Worm (Caenorhabditis elegans) whole organism, young adult: ENCODE measurements around the gene prp-19.

Experiments
- B0336.3 ChIP-seq: fragments of 200-800 bp; sonication (Bioruptor generic); IDR thresholded peaks from 2 replicates; pipeline ENCODE4 v1.3.6; 2022; ENCODE audit warnings: missing genetic modification characterization, missing compliant biosample characterization
- D2030.7 ChIP-seq: fragments of 200-800 bp; sonication (Bioruptor generic); IDR thresholded peaks from 2 replicates; pipeline ENCODE4 v1.3.6; 2022; ENCODE audit warnings: missing genetic modification reagents, missing genetic modification characterization, missing compliant biosample characterization
- F22D6.2 ChIP-seq: sonication (generic microtip); optimal IDR thresholded peaks from 2 replicates; lab custom pipeline; 2016; ENCODE audit warnings: mild to moderate bottlenecking, missing genetic modification characterization, missing compliant biosample characterization
- F33H1.4 ChIP-seq: fragments of 200-800 bp; sonication (Bioruptor generic); IDR thresholded peaks from 2 replicates; pipeline ENCODE4 v1.3.6; 2022; ENCODE audit warnings: missing genetic modification reagents, missing genetic modification characterization, missing compliant biosample characterization
- F37B4.10 ChIP-seq: fragments of 200-800 bp; sonication (Bioruptor generic); IDR thresholded peaks from 2 replicates; pipeline ENCODE4 v1.3.6; 2022; ENCODE audit warnings: missing genetic modification characterization, missing compliant biosample characterization
- F49E8.2 ChIP-seq: sonication (generic microtip); optimal IDR thresholded peaks from 3 replicates; lab custom pipeline; 2017; ENCODE audit warnings: missing genetic modification characterization, mild to moderate bottlenecking, missing compliant biosample characterization, antibody characterized with exemption, moderate library complexity; ENCODE audit not compliant: insufficient read depth
- attf-3 ChIP-seq: fragments of 200-800 bp; sonication (Bioruptor generic); conservative IDR thresholded peaks from 2 replicates; pipeline ENCODE4 v1.3.6; 2022; ENCODE audit warnings: missing genetic modification reagents, missing genetic modification characterization, missing compliant biosample characterization
- attf-5 ChIP-seq: fragments of 200-800 bp; sonication (Bioruptor generic); optimal IDR thresholded peaks from 2 replicates; lab custom pipeline; 2018; ENCODE audit warnings: mild to moderate bottlenecking, missing genetic modification characterization, missing compliant biosample characterization
- ccch-3 ChIP-seq: fragments of 200-800 bp; sonication (Bioruptor generic); optimal IDR thresholded peaks from 2 replicates; lab custom pipeline; 2018; ENCODE audit warnings: mild to moderate bottlenecking, missing genetic modification characterization, missing compliant biosample characterization
- cebp-1 ChIP-seq, 2 experiments: fragments of 200-800 bp in 1 of 2; sonication (Bioruptor generic) in 1 of 2; sonication (generic microtip) in 1 of 2; IDR thresholded peaks in 1 of 2; optimal IDR thresholded peaks in 1 of 2; 2 replicates each; pipeline versions ENCODE4 v1.3.6 to Lab custom; 2017 to 2022; ENCODE audit warnings: missing compliant biosample characterization in 2 of 2, missing genetic modification characterization in 2 of 2, mild to moderate bottlenecking in 1 of 2, missing genetic modification reagents in 1 of 2, moderate library complexity in 1 of 2
- die-1 ChIP-seq: sonication (generic microtip); optimal IDR thresholded peaks from 2 replicates; lab custom pipeline; 2016; ENCODE audit warnings: missing genotype, mild to moderate bottlenecking, missing genetic modification characterization, missing compliant biosample characterization
- efl-1 ChIP-seq: fragments of 150-350 bp; optimal IDR thresholded peaks from 2 replicates; lab custom pipeline; 2014; ENCODE audit warnings: missing biosample characterization, missing genetic modification reagents, missing genetic modification characterization
- ekl-4 ChIP-seq: fragments of 200-800 bp; sonication (Bioruptor generic); IDR thresholded peaks from 2 replicates; pipeline ENCODE4 v1.3.6; 2022; ENCODE audit warnings: missing genetic modification reagents, missing genetic modification characterization, missing compliant biosample characterization
- hlh-12 ChIP-seq: sonication (generic microtip); optimal IDR thresholded peaks from 2 replicates; lab custom pipeline; 2016; ENCODE audit warnings: missing genetic modification characterization, missing compliant biosample characterization
- lin-35 ChIP-seq, 3 experiments: fragments of 150-350 bp in 2 of 3; sonication (generic microtip) in 1 of 3; optimal IDR thresholded peaks; 2 replicates each; lab custom pipeline; 2014 to 2018; ENCODE audit warnings: missing biosample characterization in 3 of 3, missing genetic modification characterization in 3 of 3, missing genetic modification reagents in 3 of 3
- lin-54 ChIP-seq: fragments of 200-800 bp; sonication (Bioruptor generic); optimal IDR thresholded peaks from 2 replicates; lab custom pipeline; 2018; ENCODE audit warnings: mild to moderate bottlenecking, missing genetic modification characterization, missing compliant biosample characterization
- lsl-1 ChIP-seq: fragments of 200-800 bp; sonication (Bioruptor generic); optimal IDR thresholded peaks from 2 replicates; lab custom pipeline; 2018; ENCODE audit warnings: mild to moderate bottlenecking, missing genetic modification characterization, moderate library complexity, missing compliant biosample characterization
- madf-6 ChIP-seq: fragments of 200-800 bp; sonication (Bioruptor generic); IDR thresholded peaks from 2 replicates; pipeline ENCODE4 v1.3.6; 2022; ENCODE audit warnings: missing genetic modification reagents, missing genetic modification characterization, missing compliant biosample characterization
- madf-8 ChIP-seq: fragments of 200-800 bp; sonication (Bioruptor generic); conservative IDR thresholded peaks from 2 replicates; pipeline ENCODE4 v1.3.6; 2022; ENCODE audit warnings: missing genetic modification reagents, missing genetic modification characterization, missing compliant biosample characterization
- mcd-1 ChIP-seq: fragments of 200-800 bp; sonication (Bioruptor generic); IDR thresholded peaks from 2 replicates; pipeline ENCODE4 v1.3.6; 2022; ENCODE audit warnings: missing genetic modification reagents, missing genetic modification characterization, missing compliant biosample characterization
- mxl-1 ChIP-seq: sonication (generic microtip); optimal IDR thresholded peaks from 2 replicates; lab custom pipeline; 2016; ENCODE audit warnings: missing genetic modification characterization, missing compliant biosample characterization
- nhr-179 ChIP-seq: sonication (generic microtip); optimal IDR thresholded peaks from 2 replicates; lab custom pipeline; 2016; ENCODE audit warnings: mild to moderate bottlenecking, missing genetic modification characterization, missing compliant biosample characterization
- rcor-1 ChIP-seq: fragments of 200-800 bp; sonication (Bioruptor generic); IDR thresholded peaks from 2 replicates; pipeline ENCODE4 v1.3.6; 2022; ENCODE audit warnings: missing genetic modification reagents, missing genetic modification characterization, missing compliant biosample characterization
- rec-8 ChIP-seq, 2 experiments: sonication (generic microtip); optimal IDR thresholded peaks; 2 replicates each; lab custom pipeline; 2016; ENCODE audit warnings: mild to moderate bottlenecking in 2 of 2, missing genetic modification characterization in 2 of 2, missing genetic modification reagents in 2 of 2, missing genotype in 2 of 2, missing biosample characterization in 1 of 2, missing compliant biosample characterization in 1 of 2, moderate library complexity in 1 of 2
- sea-2 ChIP-seq: fragments of 200-800 bp; sonication (Bioruptor generic); IDR thresholded peaks from 2 replicates; pipeline ENCODE4 v1.3.6; 2022; ENCODE audit warnings: missing genetic modification characterization, missing compliant biosample characterization
- snpc-1.1 ChIP-seq: sonication (generic microtip); optimal IDR thresholded peaks from 2 replicates; lab custom pipeline; 2017; ENCODE audit warnings: missing genetic modification characterization, mild to moderate bottlenecking, missing compliant biosample characterization, antibody characterized with exemption, moderate library complexity, missing genotype, missing genetic modification reagents; ENCODE audit not compliant: insufficient read depth
- snpc-1.3 ChIP-seq: sonication (generic microtip); optimal IDR thresholded peaks from 2 replicates; lab custom pipeline; 2017; ENCODE audit warnings: missing genetic modification characterization, mild to moderate bottlenecking, missing compliant biosample characterization, antibody characterized with exemption, moderate library complexity, missing genotype, missing genetic modification reagents; ENCODE audit not compliant: insufficient read depth
- snpc-4 ChIP-seq, 5 experiments: fragments of 150-350 bp in 1 of 5; sonication (generic microtip) in 4 of 5; optimal IDR thresholded peaks; 2 replicates each; lab custom pipeline; 2014 to 2018; ENCODE audit warnings: missing genetic modification characterization in 5 of 5, missing biosample characterization in 3 of 5, antibody characterized with exemption in 2 of 5, mild to moderate bottlenecking in 2 of 5, missing compliant biosample characterization in 2 of 5, missing genotype in 2 of 5, moderate library complexity in 2 of 5, missing genetic modification reagents in 1 of 5
- somi-1 ChIP-seq: fragments of 200-800 bp; sonication (Bioruptor generic); optimal IDR thresholded peaks from 2 replicates; lab custom pipeline; 2018; ENCODE audit warnings: mild to moderate bottlenecking, missing genetic modification characterization, missing compliant biosample characterization
- sptf-2 ChIP-seq: fragments of 200-800 bp; sonication (Bioruptor generic); optimal IDR thresholded peaks from 2 replicates; lab custom pipeline; 2018; ENCODE audit warnings: mild to moderate bottlenecking, missing genetic modification characterization, missing compliant biosample characterization
- unc-130 ChIP-seq: sonication (generic microtip); optimal IDR thresholded peaks from 2 replicates; lab custom pipeline; 2016; ENCODE audit warnings: missing genetic modification reagents, missing genetic modification characterization, missing compliant biosample characterization
- ztf-25 ChIP-seq: fragments of 200-800 bp; sonication (Bioruptor generic); IDR thresholded peaks from 2 replicates; pipeline ENCODE4 v1.3.6; 2022; ENCODE audit warnings: missing genetic modification reagents, missing genetic modification characterization, missing compliant biosample characterization

prp-19 gene

ce11 chrIII:5190179-5190578 is 18.3 kb upstream of the prp-19 start:
- peak in 1 of 3 experiments; percentile 16 for TF ChIP-seq lin-35 (GFP tag; optimal IDR thresholded peaks at IDR 0.05; lab: Kevin White, UChicago)
- TF ChIP-seq efl-1 (GFP tag; lab: Kevin White, UChicago), result peak; percentile 42
- no peak for TF ChIP-seq ccch-3 (GFP tag; lab: Kevin White, UChicago)
- TF ChIP-seq attf-3, result 0 out of 2 replicates have a peak, but pooled peaks have one; percentile 16
- TF ChIP-seq lin-54 (GFP tag; lab: Kevin White, UChicago), result peak; percentile 80
- TF ChIP-seq mcd-1 (GFP tag; lab: Robert Waterston, UW), result 0 out of 2 replicates have a peak, but pooled peaks have one; percentile 28
- TF ChIP-seq F33H1.4, result peak; percentile 37
- TF ChIP-seq unc-130 (GFP tag; lab: Kevin White, UChicago), result peak; percentile 26
- no peak for TF ChIP-seq nhr-179
- peak; percentile 63 for TF ChIP-seq madf-6 (GFP tag; lab: Robert Waterston, UW)
- TF ChIP-seq attf-5, result no peak
- TF ChIP-seq, all 124 proteins: peak for 8

ce11 chrIII:5188426-5188825 is 16.6 kb upstream of the prp-19 start, which contains the start of gene K10D2.8:
Gene K10D2.8, plus strand, starts transcription at chrIII:5188726.
- TF ChIP-seq ekl-4 (GFP tag; lab: Robert Waterston, UW) (0 out of 2 replicates have a peak, but pooled peaks have one; percentile 2), sea-2 (GFP tag; lab: Robert Waterston, UW) (no peak), F22D6.2 (tag; lab: Kevin White, UChicago) (no peak), F49E8.2 (no peak), madf-8 (GFP tag; lab: Robert Waterston, UW) (no peak), efl-1 (GFP tag; lab: Kevin White, UChicago) (no peak), F37B4.10 (no peak)

ce11 chrIII:5185620-5186019 is 13.8 kb upstream of the prp-19 start, which contains the start of gene pup-2:
Gene pup-2, plus strand, starts transcription at chrIII:5185920.
- no peak for TF ChIP-seq F33H1.4
- no peak for TF ChIP-seq lsl-1 (GFP tag; lab: Kevin White, UChicago)
- TF ChIP-seq, all 124 proteins: peak for 0

- TF ChIP-seq cebp-1 (GFP tag; IDR thresholded peaks at IDR 0.05; lab: Robert Waterston, UW) (no peak), cebp-1 (tag; optimal IDR thresholded peaks at IDR 0.05; lab: Kevin White, UChicago) (no peak), hlh-12 (tag; lab: Kevin White, UChicago) (no peak), somi-1 (no peak), ztf-25 (GFP tag; lab: Robert Waterston, UW) (no peak), B0336.3 (GFP tag; lab: Robert Waterston, UW) (no peak), snpc-1.1 (no peak), D2030.7 (GFP tag; lab: Robert Waterston, UW) (no peak), rcor-1 (GFP tag; lab: Robert Waterston, UW) (no peak), nhr-179 (no peak), snpc-4 (GFP tag; optimal IDR thresholded peaks at IDR 0.05; lab: Kevin White, UChicago) (no peak), snpc-4 (tag; optimal IDR thresholded peaks at IDR 0.05; lab: Kevin White, UChicago) (no peak), die-1 (tag; lab: Kevin White, UChicago) (no peak), snpc-1.3 (no peak), mxl-1 (tag; lab: Kevin White, UChicago) (no peak), sptf-2 (GFP tag; lab: Kevin White, UChicago) (no peak), rec-8 (tag; optimal IDR thresholded peaks at IDR 0.05; lab: Kevin White, UChicago) (no peak)
These were observed 11.5 kb upstream of the prp-19 start for ce11 chrIII:5183372-5183771.
